Fruit fly (Drosophila melanogaster) whole organism, adult: Measurements from ENCODE around the gene CG5567.

Source experiments
- CG12768 ChIP-seq: fragments of 200-800 bp; sonication (Bioruptor generic); optimal IDR thresholded peaks from 2 replicates; lab custom pipeline; 2017; ENCODE audit warnings: missing biosample characterization, missing genetic modification characterization, mild to moderate bottlenecking, moderate library complexity, missing genetic modification reagents
- CG33017 ChIP-seq: fragments of 200-800 bp; sonication (Bioruptor generic); optimal IDR thresholded peaks from 2 replicates; lab custom pipeline; 2018; ENCODE audit warnings: missing biosample characterization, mild to moderate bottlenecking, missing genetic modification characterization, moderate library complexity
- CG5204 ChIP-seq: fragments of 200-800 bp; sonication (Bioruptor generic); optimal IDR thresholded peaks from 2 replicates; lab custom pipeline; 2016; ENCODE audit warnings: missing biosample characterization, missing genetic modification characterization
- CG7045 ChIP-seq: fragments of 200-800 bp; sonication (Bioruptor generic); optimal IDR thresholded peaks from 2 replicates; lab custom pipeline; 2017; ENCODE audit warnings: missing biosample characterization, mild to moderate bottlenecking, missing genetic modification characterization
- CG7101 ChIP-seq: fragments of 200-800 bp; sonication (Bioruptor generic); optimal IDR thresholded peaks from 2 replicates; lab custom pipeline; 2018; ENCODE audit warnings: missing biosample characterization, mild to moderate bottlenecking, missing genetic modification characterization, moderate library complexity
- Clk ChIP-seq: fragments of 200-800 bp; sonication (Bioruptor generic); optimal IDR thresholded peaks from 2 replicates; lab custom pipeline; 2017; ENCODE audit warnings: missing biosample characterization, missing genetic modification characterization
- Hr96 ChIP-seq: fragments of 200-800 bp; sonication (Bioruptor generic); optimal IDR thresholded peaks from 2 replicates; lab custom pipeline; 2016; ENCODE audit warnings: missing biosample characterization, missing genetic modification characterization
- Mnt ChIP-seq: fragments of 200-800 bp; sonication (Bioruptor generic); optimal IDR thresholded peaks from 2 replicates; lab custom pipeline; 2016; ENCODE audit warnings: missing biosample characterization, mild to moderate bottlenecking, missing genetic modification characterization
- kay ChIP-seq: fragments of 200-800 bp; sonication (Bioruptor generic); peaks from one replicate; lab custom pipeline; 2016; ENCODE audit warnings: missing biosample characterization, missing genetic modification characterization, borderline replicate concordance
- ovo ChIP-seq: fragments of 200-800 bp; sonication (Bioruptor generic); optimal IDR thresholded peaks from 2 replicates; lab custom pipeline; 2016; ENCODE audit warnings: missing biosample characterization, missing genetic modification characterization
- toe ChIP-seq: fragments of 200-800 bp; sonication (Bioruptor generic); optimal IDR thresholded peaks from 2 replicates; lab custom pipeline; 2016; ENCODE audit warnings: missing biosample characterization, missing genetic modification characterization

dm6 chr3L:17886545-17886944 lies 43.2 kb upstream of the CG5567 start, which contains the start of gene CG16775:
- TF ChIP-seq CG12768 (GFP tag; lab: Kevin White, UChicago) (no peak), CG7101 (no peak), CG33017 (no peak), CG5204 (GFP tag; lab: Kevin White, UChicago) (no peak), Clk (no peak), Hr96 (GFP tag; lab: Kevin White, UChicago) (no peak), CG7045 (no peak), toe (GFP tag; lab: Kevin White, UChicago) (no peak), kay (GFP tag; lab: Kevin White, UChicago) (no peak), Mnt (GFP tag; lab: Kevin White, UChicago) (no peak), ovo (GFP tag; lab: Kevin White, UChicago) (no peak)
